Fruit fly (Drosophila melanogaster) whole organism, wandering third instar larva: ENCODE measurements around the gene CG2247.

Source experiments
- Abd-B ChIP-seq: fragments of >200 bp; optimal IDR thresholded peaks from 2 replicates; lab custom pipeline; 2017; ENCODE audit warnings: missing biosample characterization, missing genetic modification characterization
- br ChIP-seq: fragments of 200-800 bp; sonication (Bioruptor generic); optimal IDR thresholded peaks from 2 replicates; lab custom pipeline; 2016; ENCODE audit warnings: missing biosample characterization, missing genetic modification characterization
- brk ChIP-seq: fragments of 200-800 bp; sonication (Bioruptor generic); optimal IDR thresholded peaks from 2 replicates; lab custom pipeline; 2016; ENCODE audit warnings: missing biosample characterization, mild to moderate bottlenecking, missing genetic modification characterization
- dl ChIP-seq, 2 experiments: fragments of 175-275, 200-275 bp in 1 of 2; fragments of 200-275 bp in 1 of 2; sonication (Bioruptor generic); optimal IDR thresholded peaks; lab custom pipeline; 2018; ENCODE audit warnings: mild to moderate bottlenecking in 2 of 2, missing biosample characterization in 2 of 2, missing genetic modification characterization in 2 of 2, moderate library complexity in 2 of 2; ENCODE audit not compliant: partially characterized antibody in 2 of 2, insufficient read depth in 1 of 2

DNA sequence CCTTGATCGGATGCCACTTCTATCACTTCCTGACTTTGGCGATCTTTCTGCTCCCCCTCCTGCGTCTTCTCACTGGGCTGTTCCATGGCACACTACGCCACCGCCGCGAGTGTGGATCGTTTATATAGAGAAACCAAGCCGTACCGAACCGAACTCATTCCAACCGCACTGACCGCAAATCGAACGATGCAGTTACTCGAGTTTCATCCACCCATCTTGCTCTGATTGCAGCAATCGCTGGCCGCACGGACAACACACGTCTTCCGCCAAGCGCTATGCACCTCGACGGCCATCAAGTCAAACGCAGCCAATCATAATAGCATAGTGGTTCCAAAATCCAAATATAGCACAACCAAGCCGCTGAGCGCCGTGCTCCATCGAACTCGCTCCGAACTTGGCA lies 27.4 kb downstream of the CG2247 start, which contains the start of gene pkm:
- TF ChIP-seq brk (GFP tag; lab: Kevin White, UChicago) (no peak), dl (GFP tag; optimal IDR thresholded peaks at IDR 0.05; lab: Kevin White, UChicago; ENCODE audit: insufficient read depth in 1 of 2, partially characterized antibody in 2 of 2) (no peak), br (GFP tag; lab: Kevin White, UChicago) (no peak), Abd-B (GFP tag; lab: Kevin White, UChicago) (no peak)
